Worm (Caenorhabditis elegans) whole organism, mixed stage, embryonic: ENCODE data around the gene C31B8.12.

Source experiments
- lin-13 ChIP-seq: fragments of 150-350 bp; optimal IDR thresholded peaks from 2 replicates; lab custom pipeline; 2014; ENCODE audit warnings: missing biosample characterization, missing genetic modification characterization
- lin-32 ChIP-seq: fragments of 200-800 bp; sonication (Bioruptor generic); optimal IDR thresholded peaks from 2 replicates; lab custom pipeline; 2018; ENCODE audit warnings: mild to moderate bottlenecking, missing genetic modification characterization, missing compliant biosample characterization
- lsy-2 ChIP-seq: fragments of 150-350 bp; optimal IDR thresholded peaks from 2 replicates; lab custom pipeline; 2014; ENCODE audit warnings: missing biosample characterization, missing genetic modification characterization
- nhr-12 ChIP-seq: fragments of 150-350 bp; optimal IDR thresholded peaks from 2 replicates; lab custom pipeline; 2014; ENCODE audit warnings: missing biosample characterization, missing genetic modification characterization
- unc-39 ChIP-seq: fragments of 150-350 bp; optimal IDR thresholded peaks from 2 replicates; lab custom pipeline; 2014; ENCODE audit warnings: missing biosample characterization, missing genetic modification characterization

ce11 chrV:2922594-2922993, 4.9 kb downstream of the C31B8.12 start, which contains the start of gene srh-38:
- TF ChIP-seq lin-13 (no peak), lsy-2 (tag; lab: Kevin White, UChicago) (no peak), lin-32 (GFP tag; lab: Kevin White, UChicago) (no peak), unc-39 (tag; lab: Kevin White, UChicago) (no peak), nhr-12 (no peak)
